Fruit fly (Drosophila melanogaster) whole organism: ENCODE data around the gene Eig71Ef.

Experiments used
- CG8478 ChIP-seq: fragments of >200 bp; optimal IDR thresholded peaks from 2 replicates; lab custom pipeline; 2018; ENCODE audit warnings: inconsistent platforms
- Dll ChIP-seq: fragments of >200 bp; optimal IDR thresholded peaks from 2 replicates; lab custom pipeline; 2017
- EcR ChIP-seq, 2 experiments: fragments of >200 bp; optimal IDR thresholded peaks; 2 replicates each; lab custom pipeline; 2017; ENCODE audit warnings: missing biosample characterization in 2 of 2, missing genetic modification characterization in 2 of 2, missing genetic modification reagents in 2 of 2
- pan ChIP-seq: fragments of >200 bp; optimal IDR thresholded peaks from 2 replicates; lab custom pipeline; 2017
- psq ChIP-seq: fragments of >200 bp; optimal IDR thresholded peaks from 2 replicates; lab custom pipeline; 2017
- usp ChIP-seq: fragments of >200 bp; optimal IDR thresholded peaks from 2 replicates; lab custom pipeline; 2017; ENCODE audit warnings: missing biosample characterization, missing genetic modification characterization, mixed read lengths

Gene Eig71Ef

dm6 chr3L:15632653-15633052 is 24.5 kb downstream of the Eig71Ef start:
- TF ChIP-seq Dll (lab: Kevin White, UChicago) (no peak), psq (lab: Kevin White, UChicago) (no peak), pan (lab: Kevin White, UChicago) (no peak), EcR (GFP tag; optimal IDR thresholded peaks at IDR 0.05; lab: Kevin White, UChicago) (no peak), usp (GFP tag; lab: Kevin White, UChicago) (no peak), CG8478 (lab: Kevin White, UChicago) (no peak)

- no peak for TF ChIP-seq usp (GFP tag; lab: Kevin White, UChicago)
- no peak for TF ChIP-seq CG8478 (lab: Kevin White, UChicago)
- TF ChIP-seq EcR (GFP tag; optimal IDR thresholded peaks at IDR 0.05; lab: Kevin White, UChicago): no peak
- no peak for TF ChIP-seq Dll (lab: Kevin White, UChicago)
- TF ChIP-seq pan (lab: Kevin White, UChicago): no peak
- no peak for TF ChIP-seq psq (lab: Kevin White, UChicago)
These were observed 26.1 kb downstream of the Eig71Ef start for dm6 chr3L:15631067-15631466.

dm6 chr3L:15627295-15627694 is 29.9 kb downstream of the Eig71Ef start:
- TF ChIP-seq CG8478 (lab: Kevin White, UChicago) (no peak), psq (lab: Kevin White, UChicago) (no peak), EcR (GFP tag; optimal IDR thresholded peaks at IDR 0.05; lab: Kevin White, UChicago) (no peak)

dm6 chr3L:15625676-15626414 is 31.3 kb downstream of the Eig71Ef start:
- TF ChIP-seq CG8478 (lab: Kevin White, UChicago): no peak
- no peak for TF ChIP-seq Dll (lab: Kevin White, UChicago)
- TF ChIP-seq EcR (GFP tag; optimal IDR thresholded peaks at IDR 0.05; lab: Kevin White, UChicago): peak; percentile 43 to 81
- no peak for TF ChIP-seq psq (lab: Kevin White, UChicago)
- no peak for TF ChIP-seq usp (GFP tag; lab: Kevin White, UChicago)
- TF ChIP-seq pan (lab: Kevin White, UChicago): no peak

dm6 chr3L:15624944-15625610 is 32.1 kb downstream of the Eig71Ef start:
- TF ChIP-seq CG8478 (lab: Kevin White, UChicago): no peak
- no peak for TF ChIP-seq usp (GFP tag; lab: Kevin White, UChicago)
- TF ChIP-seq EcR (GFP tag; optimal IDR thresholded peaks at IDR 0.05; lab: Kevin White, UChicago): no peak
- TF ChIP-seq Dll (lab: Kevin White, UChicago): no peak
- no peak for TF ChIP-seq pan (lab: Kevin White, UChicago)
- TF ChIP-seq psq (lab: Kevin White, UChicago): no peak

- TF ChIP-seq EcR (GFP tag; optimal IDR thresholded peaks at IDR 0.05; lab: Kevin White, UChicago) (no peak), pan (lab: Kevin White, UChicago) (no peak), Dll (lab: Kevin White, UChicago) (no peak), usp (GFP tag; lab: Kevin White, UChicago) (no peak), psq (lab: Kevin White, UChicago) (no peak), CG8478 (lab: Kevin White, UChicago) (no peak)
These were observed 33.1 kb downstream of the Eig71Ef start for dm6 chr3L:15624097-15624496.

- TF ChIP-seq usp (GFP tag; lab: Kevin White, UChicago): no peak
- TF ChIP-seq Dll (lab: Kevin White, UChicago): peak; percentile 84
These were observed 37.5 kb downstream of the Eig71Ef start, which contains the start of gene Phs for dm6 chr3L:15619626-15620247. Gene Phs, plus strand, starts transcription at chr3L:15619901.

dm6 chr3L:15616900-15617299 is 40.3 kb downstream of the Eig71Ef start:
- no peak for TF ChIP-seq psq (lab: Kevin White, UChicago)
- no peak for TF ChIP-seq usp (GFP tag; lab: Kevin White, UChicago)
- TF ChIP-seq EcR (GFP tag; optimal IDR thresholded peaks at IDR 0.05; lab: Kevin White, UChicago): no peak
- TF ChIP-seq Dll (lab: Kevin White, UChicago): no peak
- no peak for TF ChIP-seq CG8478 (lab: Kevin White, UChicago)
- TF ChIP-seq pan (lab: Kevin White, UChicago): no peak

- no peak for TF ChIP-seq psq (lab: Kevin White, UChicago)
- no peak for TF ChIP-seq EcR (GFP tag; optimal IDR thresholded peaks at IDR 0.05; lab: Kevin White, UChicago)
- TF ChIP-seq Dll (lab: Kevin White, UChicago): no peak
- no peak for TF ChIP-seq usp (GFP tag; lab: Kevin White, UChicago)
- no peak for TF ChIP-seq pan (lab: Kevin White, UChicago)
- no peak for TF ChIP-seq CG8478 (lab: Kevin White, UChicago)
These were observed 40.7 kb downstream of the Eig71Ef start for dm6 chr3L:15616490-15616889.

- TF ChIP-seq CG8478 (lab: Kevin White, UChicago): no peak
- no peak for TF ChIP-seq psq (lab: Kevin White, UChicago)
- TF ChIP-seq EcR (GFP tag; optimal IDR thresholded peaks at IDR 0.05; lab: Kevin White, UChicago): no peak
- TF ChIP-seq usp (GFP tag; lab: Kevin White, UChicago): no peak
- no peak for TF ChIP-seq Dll (lab: Kevin White, UChicago)
- TF ChIP-seq pan (lab: Kevin White, UChicago): no peak
These were observed 44.5 kb downstream of the Eig71Ef start, which contains the start of gene CG13449 for dm6 chr3L:15612728-15613127. Gene CG13449, minus strand, starts transcription at chr3L:15612828.

dm6 chr3L:15610109-15610508 is 47.1 kb downstream of the Eig71Ef start, which contains the start of gene CG7650:
Gene CG7650, minus strand, starts transcription at chr3L:15610386.
- no peak for TF ChIP-seq pan (lab: Kevin White, UChicago)
- TF ChIP-seq psq (lab: Kevin White, UChicago): no peak
- TF ChIP-seq CG8478 (lab: Kevin White, UChicago): no peak
- TF ChIP-seq usp (GFP tag; lab: Kevin White, UChicago): no peak
- no peak for TF ChIP-seq EcR (GFP tag; optimal IDR thresholded peaks at IDR 0.05; lab: Kevin White, UChicago)
- no peak for TF ChIP-seq Dll (lab: Kevin White, UChicago)
